Fruit fly (Drosophila melanogaster) whole organism, wandering third instar larva: Measurements from ENCODE around the gene CG32812.
A peak's percentile ranks its signal among the peaks of the same experiment; 100 is the strongest.

Experiments
- Abd-B ChIP-seq: fragments of >200 bp; optimal IDR thresholded peaks from 2 replicates; lab custom pipeline; 2017; ENCODE audit warnings: missing biosample characterization, missing genetic modification characterization
- CG32264 ChIP-seq: fragments of 200-800 bp; sonication (Bioruptor generic); optimal IDR thresholded peaks from 2 replicates; lab custom pipeline; 2016; ENCODE audit warnings: missing biosample characterization, missing genetic modification characterization
- CG9705 ChIP-seq: fragments of 200-800 bp; sonication (Bioruptor generic); optimal IDR thresholded peaks from 2 replicates; lab custom pipeline; 2018; ENCODE audit warnings: missing biosample characterization, mild to moderate bottlenecking, missing genetic modification characterization
- CrebA ChIP-seq: fragments of 200-800 bp; sonication (Bioruptor generic); optimal IDR thresholded peaks from 2 replicates; lab custom pipeline; 2016; ENCODE audit warnings: missing biosample characterization, mild to moderate bottlenecking, missing genetic modification characterization, borderline replicate concordance
- Dfd ChIP-seq: fragments of >200 bp; optimal IDR thresholded peaks from 2 replicates; lab custom pipeline; 2017; ENCODE audit warnings: missing biosample characterization, missing genetic modification characterization
- Dif ChIP-seq: fragments of 200-275, 200-300 bp; sonication (Bioruptor generic); optimal IDR thresholded peaks from 2 replicates; lab custom pipeline; 2018; ENCODE audit warnings: missing biosample characterization, missing genetic modification characterization; ENCODE audit not compliant: partially characterized antibody
- GATAd ChIP-seq: sonication (Bioruptor generic); optimal IDR thresholded peaks from 2 replicates; lab custom pipeline; 2016; ENCODE audit warnings: missing biosample characterization, missing genetic modification characterization
- HLH106 ChIP-seq: fragments of 200-800 bp; optimal IDR thresholded peaks from 3 replicates; lab custom pipeline; 2019; ENCODE audit warnings: missing biosample characterization, mild to moderate bottlenecking, missing genetic modification characterization, moderate library complexity
- Hnf4 ChIP-seq: fragments of 200-800 bp; sonication (Bioruptor generic); optimal IDR thresholded peaks from 2 replicates; lab custom pipeline; 2016; ENCODE audit warnings: missing biosample characterization, mild to moderate bottlenecking, missing genetic modification characterization
- Hr78 ChIP-seq: fragments of >200 bp; optimal IDR thresholded peaks from 2 replicates; lab custom pipeline; 2017; ENCODE audit warnings: missing biosample characterization, missing genetic modification characterization
- Hr83 ChIP-seq: fragments of 200-300 bp; sonication (Bioruptor generic); optimal IDR thresholded peaks from 2 replicates; lab custom pipeline; 2016; ENCODE audit warnings: missing biosample characterization, mild to moderate bottlenecking, missing genetic modification characterization, moderate library complexity; ENCODE audit not compliant: poor library complexity, severe bottlenecking
- Jra ChIP-seq: sonication (Bioruptor generic); optimal IDR thresholded peaks from 2 replicates; lab custom pipeline; 2016; ENCODE audit warnings: missing biosample characterization, missing genetic modification characterization
- Mio ChIP-seq: sonication (Bioruptor generic); optimal IDR thresholded peaks from 2 replicates; lab custom pipeline; 2016; ENCODE audit warnings: missing biosample characterization, missing genetic modification characterization
- Myc ChIP-seq: fragments of >200 bp; optimal IDR thresholded peaks from 2 replicates; lab custom pipeline; 2017
- N ChIP-seq: fragments of >200 bp; optimal IDR thresholded peaks from 2 replicates; lab custom pipeline; 2018; ENCODE audit warnings: missing biosample characterization, missing external identifiers, missing genetic modification characterization
- OdsH ChIP-seq: fragments of 200-800 bp; sonication (Bioruptor generic); optimal IDR thresholded peaks from 2 replicates; lab custom pipeline; 2016; ENCODE audit warnings: missing biosample characterization, mild to moderate bottlenecking, missing genetic modification characterization
- Rel ChIP-seq, 2 experiments: fragments of 200-800 bp; sonication (Bioruptor generic) in 1 of 2; optimal IDR thresholded peaks; 2 replicates in 1 of 2; 3 replicates in 1 of 2; lab custom pipeline; 2016 to 2019; ENCODE audit warnings: mild to moderate bottlenecking in 2 of 2, missing biosample characterization in 2 of 2, missing genetic modification characterization in 2 of 2, moderate library complexity in 1 of 2
- Sp1 ChIP-seq: fragments of 200-800 bp; sonication (Bioruptor generic); optimal IDR thresholded peaks from 3 replicates; lab custom pipeline; 2019; ENCODE audit warnings: missing biosample characterization, mild to moderate bottlenecking, missing genetic modification characterization, moderate library complexity
- Vsx2 ChIP-seq: fragments of 200-300, 225-300 bp; sonication (Bioruptor generic); optimal IDR thresholded peaks from 2 replicates; lab custom pipeline; 2018; ENCODE audit warnings: missing biosample characterization, missing genetic modification characterization; ENCODE audit not compliant: partially characterized antibody
- br ChIP-seq: fragments of 200-800 bp; sonication (Bioruptor generic); optimal IDR thresholded peaks from 2 replicates; lab custom pipeline; 2016; ENCODE audit warnings: missing biosample characterization, missing genetic modification characterization
- brk ChIP-seq: fragments of 200-800 bp; sonication (Bioruptor generic); optimal IDR thresholded peaks from 2 replicates; lab custom pipeline; 2016; ENCODE audit warnings: missing biosample characterization, mild to moderate bottlenecking, missing genetic modification characterization
- dl ChIP-seq, 2 experiments: fragments of 175-275, 200-275 bp in 1 of 2; fragments of 200-275 bp in 1 of 2; sonication (Bioruptor generic); optimal IDR thresholded peaks; lab custom pipeline; 2018; ENCODE audit warnings: mild to moderate bottlenecking in 2 of 2, missing biosample characterization in 2 of 2, missing genetic modification characterization in 2 of 2, moderate library complexity in 2 of 2; ENCODE audit not compliant: partially characterized antibody in 2 of 2, insufficient read depth in 1 of 2
- dmrt93B ChIP-seq: fragments of 200-800 bp; sonication (Bioruptor generic); optimal IDR thresholded peaks from 2 replicates; lab custom pipeline; 2018; ENCODE audit warnings: missing biosample characterization, mild to moderate bottlenecking, missing genetic modification characterization
- dsf ChIP-seq: sonication (Bioruptor generic); optimal IDR thresholded peaks from 2 replicates; lab custom pipeline; 2016; ENCODE audit warnings: missing biosample characterization, missing genetic modification characterization, borderline replicate concordance
- ey ChIP-seq: fragments of 200-800 bp; sonication (Bioruptor generic); optimal IDR thresholded peaks from 2 replicates; lab custom pipeline; 2016; ENCODE audit warnings: missing biosample characterization, missing genetic modification characterization
- foxo ChIP-seq, 2 experiments: fragments of 200-800 bp; sonication (Bioruptor generic); optimal IDR thresholded peaks; 2 replicates in 1 of 2; 3 replicates in 1 of 2; lab custom pipeline; 2016 to 2017; ENCODE audit warnings: missing biosample characterization in 2 of 2, missing genetic modification characterization in 2 of 2
- fru ChIP-seq: fragments of 200-800 bp; sonication (Bioruptor generic); optimal IDR thresholded peaks from 3 replicates; lab custom pipeline; 2016; ENCODE audit warnings: missing biosample characterization, mild to moderate bottlenecking, missing genetic modification characterization
- h ChIP-seq: fragments of 200-800 bp; sonication (Bioruptor generic); optimal IDR thresholded peaks from 3 replicates; lab custom pipeline; 2016; ENCODE audit warnings: missing biosample characterization, mild to moderate bottlenecking, missing genetic modification characterization
- jim ChIP-seq: fragments of 175-275, 200-325 bp; sonication (Bioruptor generic); optimal IDR thresholded peaks from 2 replicates; lab custom pipeline; 2016; ENCODE audit warnings: missing biosample characterization, mild to moderate bottlenecking, missing genetic modification characterization
- lola ChIP-seq: fragments of >200 bp; optimal IDR thresholded peaks from 2 replicates; lab custom pipeline; 2017; ENCODE audit warnings: missing biosample characterization, missing genetic modification characterization
- pan ChIP-seq: fragments of >200 bp; optimal IDR thresholded peaks from 2 replicates; lab custom pipeline; 2017
- psq ChIP-seq: fragments of 200-800 bp; sonication (Bioruptor generic); optimal IDR thresholded peaks from 3 replicates; lab custom pipeline; 2017; ENCODE audit warnings: missing biosample characterization, mild to moderate bottlenecking, missing genetic modification characterization, moderate library complexity
- rgr ChIP-seq: fragments of 200-800 bp; sonication (Bioruptor generic); optimal IDR thresholded peaks from 3 replicates; lab custom pipeline; 2016; ENCODE audit warnings: missing biosample characterization, mild to moderate bottlenecking, missing genetic modification characterization
- sage ChIP-seq: fragments of 200-800 bp; sonication (Bioruptor generic); optimal IDR thresholded peaks from 2 replicates; lab custom pipeline; 2016; ENCODE audit warnings: missing biosample characterization, mild to moderate bottlenecking, missing genetic modification characterization
- sv ChIP-seq: fragments of 200-800 bp; sonication (Bioruptor generic); optimal IDR thresholded peaks from 3 replicates; lab custom pipeline; 2016; ENCODE audit warnings: missing biosample characterization, missing genetic modification characterization
- tai ChIP-seq: sonication (Bioruptor generic); optimal IDR thresholded peaks from 2 replicates; lab custom pipeline; 2016; ENCODE audit warnings: missing biosample characterization, missing genetic modification characterization
- usp ChIP-seq: fragments of >200 bp; optimal IDR thresholded peaks from 2 replicates; lab custom pipeline; 2017; ENCODE audit warnings: missing biosample characterization, missing genetic modification characterization
- woc ChIP-seq: sonication (Bioruptor generic); optimal IDR thresholded peaks from 2 replicates; lab custom pipeline; 2016; ENCODE audit warnings: missing biosample characterization, mild to moderate bottlenecking, missing genetic modification characterization

Gene CG32812

dm6 chrX:1264547-1264946 lies 22.5 kb upstream of the CG32812 start:
- TF ChIP-seq Myc (lab: Kevin White, UChicago), result no peak

- no peak for TF ChIP-seq CG32264 (GFP tag; lab: Kevin White, UChicago)
- no peak for TF ChIP-seq Rel (GFP tag; optimal IDR thresholded peaks at IDR 0.05; lab: Kevin White, UChicago)
- no peak for TF ChIP-seq Rel (tag; optimal IDR thresholded peaks at IDR 0.05; lab: Kevin White, UChicago)
- no peak for TF ChIP-seq fru (GFP tag; lab: Kevin White, UChicago)
- no peak for TF ChIP-seq Mio (GFP tag; lab: Kevin White, UChicago)
- TF ChIP-seq OdsH (GFP tag; lab: Kevin White, UChicago), result no peak
- TF ChIP-seq jim (GFP tag; lab: Kevin White, UChicago), result no peak
- TF ChIP-seq Myc (lab: Kevin White, UChicago), result no peak
- TF ChIP-seq, all 38 proteins: peak for 0
Measured at dm6 chrX:1267625-1268024, 19.5 kb upstream of the CG32812 start.

- no peak for TF ChIP-seq Dif
- no peak for TF ChIP-seq sage (GFP tag; lab: Kevin White, UChicago)
- TF ChIP-seq brk, result no peak
- no peak for TF ChIP-seq Hr83 (GFP tag; lab: Kevin White, UChicago)
- no peak for TF ChIP-seq Sp1 (GFP tag; lab: Kevin White, UChicago)
- TF ChIP-seq Hnf4 (GFP tag; lab: Kevin White, UChicago), result no peak
- no peak for TF ChIP-seq Jra (GFP tag; lab: Kevin White, UChicago)
- TF ChIP-seq OdsH (GFP tag; lab: Kevin White, UChicago), result peak; percentile 10
- TF ChIP-seq fru (GFP tag; lab: Kevin White, UChicago), result peak; percentile 35
- TF ChIP-seq br (GFP tag; lab: Kevin White, UChicago), result peak; percentile 33
- no peak for TF ChIP-seq CrebA (GFP tag; lab: Kevin White, UChicago)
- peak; percentile 7 for TF ChIP-seq woc (GFP tag; lab: Kevin White, UChicago)
- peak; percentile 56 for TF ChIP-seq h (GFP tag; lab: Kevin White, UChicago)
- TF ChIP-seq CG32264 (GFP tag; lab: Kevin White, UChicago), result no peak
- TF ChIP-seq Mio (GFP tag; lab: Kevin White, UChicago), result no peak
- no peak for TF ChIP-seq Hr78 (GFP tag; lab: Kevin White, UChicago)
- no peak for TF ChIP-seq pan
- TF ChIP-seq GATAd (GFP tag; lab: Kevin White, UChicago), result no peak
- TF ChIP-seq psq, result peak; percentile 26
- no peak for TF ChIP-seq Rel (GFP tag; optimal IDR thresholded peaks at IDR 0.05; lab: Kevin White, UChicago)
- no peak for TF ChIP-seq Rel (tag; optimal IDR thresholded peaks at IDR 0.05; lab: Kevin White, UChicago)
- no peak for TF ChIP-seq dl (GFP tag; optimal IDR thresholded peaks at IDR 0.05; lab: Kevin White, UChicago; ENCODE audit: insufficient read depth in 1 of 2, partially characterized antibody in 2 of 2)
- no peak for TF ChIP-seq lola (GFP tag; lab: Kevin White, UChicago)
- TF ChIP-seq usp (GFP tag; lab: Kevin White, UChicago), result no peak
- no peak for TF ChIP-seq dmrt93B
- TF ChIP-seq Myc (lab: Kevin White, UChicago), result no peak
- TF ChIP-seq jim (GFP tag; lab: Kevin White, UChicago), result no peak
- TF ChIP-seq CG9705 (GFP tag; lab: Kevin White, UChicago), result no peak
- peak; percentile 37 for TF ChIP-seq rgr (GFP tag; lab: Kevin White, UChicago)
- TF ChIP-seq dsf (GFP tag; lab: Kevin White, UChicago), result no peak
- TF ChIP-seq Vsx2 (GFP tag; lab: Kevin White, UChicago), result no peak
- no peak for TF ChIP-seq tai
- no peak for TF ChIP-seq Dfd (GFP tag; lab: Kevin White, UChicago)
- peak; percentile 25 for TF ChIP-seq HLH106 (tag; lab: Kevin White, UChicago)
- TF ChIP-seq Abd-B (GFP tag; lab: Kevin White, UChicago), result no peak
- TF ChIP-seq ey, result peak; percentile 47
- no peak for TF ChIP-seq sv (GFP tag; lab: Kevin White, UChicago)
- peak in 1 of 2 experiments; percentile 48 for TF ChIP-seq foxo (GFP tag; optimal IDR thresholded peaks at IDR 0.05; lab: Kevin White, UChicago)
- TF ChIP-seq N (GFP tag; lab: Kevin White, UChicago), result no peak
Measured at dm6 chrX:1269700-1270099, 17.4 kb upstream of the CG32812 start.
